Fruit fly (Drosophila melanogaster) whole organism: ENCODE results near the gene CG12362.

Source experiments
- CG8478 ChIP-seq: fragments of >200 bp; optimal IDR thresholded peaks from 2 replicates; lab custom pipeline; 2018; ENCODE audit warnings: inconsistent platforms
- Dll ChIP-seq: fragments of >200 bp; optimal IDR thresholded peaks from 2 replicates; lab custom pipeline; 2017
- EcR ChIP-seq, 2 experiments: fragments of >200 bp; optimal IDR thresholded peaks; 2 replicates each; lab custom pipeline; 2017; ENCODE audit warnings: missing biosample characterization in 2 of 2, missing genetic modification characterization in 2 of 2, missing genetic modification reagents in 2 of 2
- pan ChIP-seq: fragments of >200 bp; optimal IDR thresholded peaks from 2 replicates; lab custom pipeline; 2017
- psq ChIP-seq: fragments of >200 bp; optimal IDR thresholded peaks from 2 replicates; lab custom pipeline; 2017
- usp ChIP-seq: fragments of >200 bp; optimal IDR thresholded peaks from 2 replicates; lab custom pipeline; 2017; ENCODE audit warnings: missing biosample characterization, missing genetic modification characterization, mixed read lengths

The CG12362 gene

DNA sequence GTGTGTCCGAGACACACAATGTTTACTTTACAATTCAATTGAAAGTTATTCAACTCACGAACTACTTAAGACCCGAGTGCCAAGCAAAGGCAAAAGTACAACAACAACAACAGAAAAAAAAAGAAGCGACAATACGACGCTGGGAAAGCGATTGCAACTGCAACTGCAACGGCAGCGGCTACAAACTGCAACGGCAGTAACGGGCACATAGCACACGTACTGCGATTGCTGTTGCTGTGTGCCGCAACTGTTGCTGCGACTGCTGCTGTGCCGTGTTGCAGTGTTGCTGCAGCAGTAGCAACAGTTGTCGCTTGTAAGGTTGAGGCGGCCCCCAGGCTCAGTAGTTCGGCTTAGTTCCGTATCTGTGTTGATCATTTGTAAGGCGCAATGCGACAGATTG lies 22.7 kb upstream of the CG12362 start:
- no peak for TF ChIP-seq Dll (lab: Kevin White, UChicago)
- no peak for TF ChIP-seq usp (GFP tag; lab: Kevin White, UChicago)
- TF ChIP-seq psq, result no peak
- TF ChIP-seq CG8478 (lab: Kevin White, UChicago), result no peak
- TF ChIP-seq EcR (GFP tag; optimal IDR thresholded peaks at IDR 0.05; lab: Kevin White, UChicago), result no peak
- no peak for TF ChIP-seq pan (lab: Kevin White, UChicago)

dm6 chr3L:10390947-10391346 lies 21.7 kb upstream of the CG12362 start:
- TF ChIP-seq CG8478 (lab: Kevin White, UChicago) (no peak), EcR (GFP tag; optimal IDR thresholded peaks at IDR 0.05; lab: Kevin White, UChicago) (no peak)

DNA sequence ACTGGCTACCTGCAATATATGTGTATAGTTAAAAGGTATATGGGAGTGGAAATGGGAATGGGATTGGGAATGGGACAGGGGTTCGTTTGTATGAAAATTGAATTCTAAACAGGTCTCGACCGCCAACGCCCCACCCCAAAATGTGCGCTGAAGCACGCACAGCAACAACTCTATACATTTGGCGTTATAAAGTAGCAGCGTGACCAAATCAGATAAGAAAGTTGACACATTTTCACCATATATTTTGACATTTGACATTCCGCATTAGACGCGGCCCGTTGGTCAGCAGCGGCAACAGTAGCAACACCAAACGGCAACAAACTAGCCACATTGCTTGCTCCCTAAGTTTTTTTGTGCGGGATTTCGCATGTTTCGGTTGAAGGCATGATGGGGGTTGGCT lies 20.6 kb upstream of the CG12362 start:
- no peak for TF ChIP-seq EcR (GFP tag; optimal IDR thresholded peaks at IDR 0.05; lab: Kevin White, UChicago)
- TF ChIP-seq psq, result no peak
- TF ChIP-seq usp (GFP tag; lab: Kevin White, UChicago), result no peak
- TF ChIP-seq Dll (lab: Kevin White, UChicago), result no peak
- no peak for TF ChIP-seq CG8478 (lab: Kevin White, UChicago)
- no peak for TF ChIP-seq pan (lab: Kevin White, UChicago)

- no peak for TF ChIP-seq Dll (lab: Kevin White, UChicago)
- no peak for TF ChIP-seq pan (lab: Kevin White, UChicago)
- TF ChIP-seq EcR (GFP tag; optimal IDR thresholded peaks at IDR 0.05; lab: Kevin White, UChicago), result no peak
- no peak for TF ChIP-seq CG8478 (lab: Kevin White, UChicago)
- TF ChIP-seq psq, result no peak
- TF ChIP-seq usp (GFP tag; lab: Kevin White, UChicago), result no peak
These were observed 19.9 kb upstream of the CG12362 start for dm6 chr3L:10392585-10393258.

- TF ChIP-seq usp (GFP tag; lab: Kevin White, UChicago) (no peak), Dll (lab: Kevin White, UChicago) (no peak), pan (lab: Kevin White, UChicago) (no peak), psq (no peak), CG8478 (lab: Kevin White, UChicago) (no peak), EcR (GFP tag; optimal IDR thresholded peaks at IDR 0.05; lab: Kevin White, UChicago) (no peak)
These were observed 16.1 kb upstream of the CG12362 start for dm6 chr3L:10396500-10396899.

- no peak for TF ChIP-seq CG8478 (lab: Kevin White, UChicago)
- TF ChIP-seq pan (lab: Kevin White, UChicago), result no peak
- TF ChIP-seq Dll (lab: Kevin White, UChicago), result no peak
- TF ChIP-seq usp (GFP tag; lab: Kevin White, UChicago), result no peak
- no peak for TF ChIP-seq EcR (GFP tag; optimal IDR thresholded peaks at IDR 0.05; lab: Kevin White, UChicago)
- TF ChIP-seq psq, result no peak
These were observed 13.9 kb upstream of the CG12362 start for dm6 chr3L:10398678-10399077.

DNA sequence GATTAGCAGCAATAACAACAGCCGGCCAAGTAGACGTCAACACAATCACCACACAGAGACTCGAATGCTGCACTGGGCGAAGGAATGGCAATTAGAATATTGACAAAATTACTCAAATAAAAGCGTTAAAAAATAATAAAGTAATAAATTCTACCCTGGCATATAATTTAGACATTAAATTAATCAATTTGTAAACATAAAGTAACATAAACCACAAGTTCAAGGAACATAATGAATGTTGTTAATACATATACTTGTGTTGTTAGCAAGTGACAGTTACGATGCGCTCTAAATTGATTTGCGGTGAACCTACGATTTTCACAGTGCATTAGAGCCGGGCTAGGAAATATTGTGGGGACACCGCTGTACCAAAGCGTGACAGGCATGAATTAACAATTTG lies 4.9 kb upstream of the CG12362 start:
- TF ChIP-seq EcR (GFP tag; optimal IDR thresholded peaks at IDR 0.05; lab: Kevin White, UChicago) (no peak), CG8478 (lab: Kevin White, UChicago) (no peak), usp (GFP tag; lab: Kevin White, UChicago) (no peak), psq (no peak), pan (lab: Kevin White, UChicago) (no peak)

DNA sequence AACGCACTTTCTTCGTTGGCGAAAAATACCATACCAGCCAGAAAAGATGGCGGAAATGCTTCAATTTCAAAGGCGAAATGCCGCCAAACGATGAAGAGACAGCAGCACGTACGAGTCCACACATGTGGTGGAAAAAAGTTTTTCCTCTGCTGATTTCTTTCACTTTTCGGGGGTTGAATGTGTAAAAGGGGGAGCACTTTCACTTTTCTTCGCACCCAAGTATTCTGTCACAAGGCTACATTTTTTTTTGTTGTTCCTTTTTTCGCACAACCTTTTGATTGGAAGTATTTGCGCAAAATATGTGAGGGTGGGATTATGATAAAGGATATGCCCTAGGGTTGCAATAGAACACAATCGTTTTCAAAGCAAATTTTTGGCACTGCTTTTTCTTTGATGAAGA lies 3.1 kb upstream of the CG12362 start:
- TF ChIP-seq usp (GFP tag; lab: Kevin White, UChicago) (no peak), EcR (GFP tag; optimal IDR thresholded peaks at IDR 0.05; lab: Kevin White, UChicago) (no peak), Dll (lab: Kevin White, UChicago) (no peak), psq (no peak), CG8478 (lab: Kevin White, UChicago) (no peak), pan (lab: Kevin White, UChicago) (no peak)

DNA sequence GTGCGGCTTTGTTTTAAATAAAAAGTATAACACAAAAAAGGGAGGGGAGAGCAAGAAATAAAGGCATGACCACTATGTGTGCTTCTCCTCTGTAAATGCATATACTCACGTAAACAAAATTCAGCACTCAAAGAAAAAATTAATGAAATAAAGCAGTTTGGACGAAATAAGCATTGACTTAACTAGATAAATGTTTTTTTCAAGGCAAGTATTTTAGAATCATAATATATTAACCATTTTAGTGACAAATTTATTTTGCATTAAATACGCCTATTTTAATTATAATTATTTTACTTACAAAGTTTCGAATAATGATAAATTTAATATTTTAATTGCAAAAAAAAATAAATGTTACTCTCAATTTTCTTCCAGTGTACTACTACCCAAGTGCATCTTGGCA lies 1.0 kb upstream of the CG12362 start:
- no peak for TF ChIP-seq EcR (GFP tag; optimal IDR thresholded peaks at IDR 0.05; lab: Kevin White, UChicago)
- no peak for TF ChIP-seq usp (GFP tag; lab: Kevin White, UChicago)
- TF ChIP-seq Dll (lab: Kevin White, UChicago), result no peak
- no peak for TF ChIP-seq psq
- TF ChIP-seq CG8478 (lab: Kevin White, UChicago), result no peak
- TF ChIP-seq pan (lab: Kevin White, UChicago), result no peak

- TF ChIP-seq pan (lab: Kevin White, UChicago) (no peak), Dll (lab: Kevin White, UChicago) (no peak), EcR (GFP tag; optimal IDR thresholded peaks at IDR 0.05; lab: Kevin White, UChicago) (no peak), CG8478 (lab: Kevin White, UChicago) (no peak), usp (GFP tag; lab: Kevin White, UChicago) (no peak), psq (no peak)
These were observed 5.8 kb downstream of the CG12362 start for dm6 chr3L:10418401-10418800.

DNA sequence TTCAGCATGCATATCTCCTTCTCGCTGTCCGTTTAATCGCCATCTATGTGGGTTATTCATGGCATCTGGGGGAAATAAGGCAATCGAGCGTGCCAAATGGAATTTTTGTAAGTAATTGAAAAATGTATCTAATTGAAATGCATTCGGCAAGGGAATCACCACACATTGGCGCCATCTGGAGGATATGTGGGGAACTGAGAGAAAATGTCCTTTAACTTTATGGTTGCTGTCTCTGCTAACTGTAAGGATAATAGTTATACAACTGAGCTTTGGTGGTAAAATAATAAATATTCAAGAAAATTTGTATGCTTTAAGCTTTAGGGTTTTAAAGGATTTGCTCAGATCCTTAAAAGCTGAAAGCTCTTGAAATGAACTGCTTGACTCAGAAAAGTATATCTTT lies 14.7 kb downstream of the CG12362 start:
- TF ChIP-seq usp (GFP tag; lab: Kevin White, UChicago), result no peak
- no peak for TF ChIP-seq Dll (lab: Kevin White, UChicago)
- no peak for TF ChIP-seq psq
- TF ChIP-seq CG8478 (lab: Kevin White, UChicago), result no peak
- no peak for TF ChIP-seq pan (lab: Kevin White, UChicago)
- TF ChIP-seq EcR (GFP tag; optimal IDR thresholded peaks at IDR 0.05; lab: Kevin White, UChicago), result no peak

DNA sequence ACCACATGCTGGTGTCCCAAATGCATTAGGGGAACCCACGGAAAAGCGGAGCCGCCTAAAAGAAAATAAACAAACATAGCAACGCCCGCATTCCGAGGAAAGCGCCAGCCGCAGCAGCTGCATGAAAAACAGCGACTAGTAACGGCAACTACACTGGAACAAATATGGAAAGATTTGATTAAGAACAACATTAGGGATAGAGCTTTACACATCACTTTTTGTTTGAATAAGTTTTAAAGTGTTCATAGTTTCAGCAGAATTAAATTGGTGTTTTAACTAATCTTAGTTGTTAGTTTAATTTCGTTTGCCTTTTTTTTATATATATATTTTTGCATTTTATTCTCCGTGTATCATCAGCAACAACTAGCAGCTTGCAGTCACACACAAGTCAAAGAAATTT lies 15.4 kb downstream of the CG12362 start:
- TF ChIP-seq pan (lab: Kevin White, UChicago), result no peak
- TF ChIP-seq EcR (GFP tag; optimal IDR thresholded peaks at IDR 0.05; lab: Kevin White, UChicago), result no peak
- TF ChIP-seq psq, result no peak
- TF ChIP-seq CG8478 (lab: Kevin White, UChicago), result no peak
- TF ChIP-seq Dll (lab: Kevin White, UChicago), result no peak
- no peak for TF ChIP-seq usp (GFP tag; lab: Kevin White, UChicago)
